Worm (Caenorhabditis elegans) whole organism, L4/young adult: Measurements from ENCODE around the gene nas-28.

ENCODE experiments used
- W03F9.2 ChIP-seq: fragments of 150-350 bp; optimal IDR thresholded peaks from 2 replicates; lab custom pipeline; 2014; ENCODE audit warnings: missing biosample characterization, missing genetic modification characterization
- him-1 ChIP-seq: sonication (generic microtip); optimal IDR thresholded peaks from 2 replicates; lab custom pipeline; 2016; ENCODE audit warnings: missing genotype, missing genetic modification reagents, missing genetic modification characterization, missing compliant biosample characterization

DNA sequence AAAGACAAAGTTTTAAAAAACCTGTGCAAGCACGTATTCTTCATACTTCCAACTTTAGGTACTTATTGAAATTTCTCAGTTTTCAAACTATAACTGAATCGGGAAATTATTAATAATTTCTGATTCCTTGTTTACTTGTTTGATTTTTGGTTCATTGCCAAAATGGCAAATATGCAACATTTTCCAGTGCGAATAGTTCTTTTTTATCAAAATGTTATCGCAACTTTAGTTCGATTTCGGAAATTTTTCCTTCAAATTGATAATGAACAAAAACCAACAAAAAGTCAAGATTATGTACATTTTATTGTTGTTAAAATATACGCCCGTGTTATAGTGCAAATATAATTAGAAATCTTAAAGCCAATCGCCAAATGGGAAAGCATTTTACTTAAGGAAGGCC lies 5.4 kb downstream of the nas-28 start:
- TF ChIP-seq W03F9.2 (tag; lab: Kevin White, UChicago) (no peak), him-1 (tag; lab: Kevin White, UChicago) (no peak)
